Fruit fly (Drosophila melanogaster) whole organism, embryonic: ENCODE results near the gene CG6481.

Experiments used
- CG12744 ChIP-seq: fragments of 200-800 bp; sonication (Bioruptor generic); optimal IDR thresholded peaks from 2 replicates; lab custom pipeline; 2016; ENCODE audit warnings: missing biosample characterization, missing genetic modification characterization
- CkIIα-i1 ChIP-seq: fragments of 200-800 bp; sonication (Bioruptor generic); IDR thresholded peaks from 2 replicates; pipeline ENCODE4 v1.3.6; 2022; ENCODE audit warnings: missing biosample characterization, missing genetic modification characterization
- Hey ChIP-seq: fragments of 200-800 bp; sonication (Bioruptor generic); optimal IDR thresholded peaks from 3 replicates; lab custom pipeline; 2018; ENCODE audit warnings: missing biosample characterization, mild to moderate bottlenecking, missing genetic modification characterization
- btn ChIP-seq: fragments of 200-800 bp; sonication (Bioruptor generic); optimal IDR thresholded peaks from 2 replicates; lab custom pipeline; 2016; ENCODE audit warnings: missing biosample characterization, missing genetic modification characterization
- ham ChIP-seq: fragments of 200-800 bp; sonication (Bioruptor generic); IDR thresholded peaks from 2 replicates; pipeline ENCODE4 v1.3.6; 2022; ENCODE audit warnings: missing biosample characterization, missing genetic modification characterization
- hkb ChIP-seq, 2 experiments: fragments of 200-800 bp in 1 of 2; fragments of >200 bp in 1 of 2; sonication (Bioruptor generic) in 1 of 2; IDR thresholded peaks in 1 of 2; optimal IDR thresholded peaks in 1 of 2; 2 replicates each; pipeline versions ENCODE4 v1.3.6 to Lab custom; 2017 to 2022; ENCODE audit warnings: missing biosample characterization in 1 of 2, missing genetic modification characterization in 1 of 2
- pros ChIP-seq: fragments of 200-800 bp; sonication (Bioruptor generic); optimal IDR thresholded peaks from 3 replicates; lab custom pipeline; 2019; ENCODE audit warnings: missing biosample characterization, mild to moderate bottlenecking, missing genetic modification characterization, moderate library complexity
- trem ChIP-seq: fragments of 200-800 bp; optimal IDR thresholded peaks from 3 replicates; lab custom pipeline; 2019; ENCODE audit warnings: missing biosample characterization, mild to moderate bottlenecking, missing genetic modification characterization, moderate library complexity
- zfh1 ChIP-seq: fragments of 200-800 bp; sonication (Bioruptor generic); IDR thresholded peaks from 3 replicates; pipeline ENCODE4 v1.3.6; 2022; ENCODE audit warnings: missing biosample characterization, missing genetic modification characterization

dm6 chrX:18524594-18525266 is 2.5 kb upstream of the CG6481 start:
- peak; percentile 65 for TF ChIP-seq Hey (tag; lab: Kevin White, UChicago)
- peak; percentile 47 for TF ChIP-seq trem (tag; lab: Kevin White, UChicago)
- no peak for TF ChIP-seq CG12744
- TF ChIP-seq CkIIα-i1: no peak
- no peak for TF ChIP-seq zfh1 (GFP tag; lab: Robert Waterston, UW)
- TF ChIP-seq ham (GFP tag; lab: Robert Waterston, UW): no peak
- TF ChIP-seq btn (GFP tag; lab: Kevin White, UChicago): no peak
- no peak for TF ChIP-seq hkb (optimal IDR thresholded peaks at IDR 0.05; lab: Kevin White, UChicago)
- peak; percentile 56 for TF ChIP-seq hkb (GFP tag; IDR thresholded peaks at IDR 0.05; lab: Robert Waterston, UW)
- no peak for TF ChIP-seq pros (GFP tag; lab: Kevin White, UChicago)
